Fruit fly (Drosophila melanogaster): ENCODE measurements around the gene Syn.

DNA sequence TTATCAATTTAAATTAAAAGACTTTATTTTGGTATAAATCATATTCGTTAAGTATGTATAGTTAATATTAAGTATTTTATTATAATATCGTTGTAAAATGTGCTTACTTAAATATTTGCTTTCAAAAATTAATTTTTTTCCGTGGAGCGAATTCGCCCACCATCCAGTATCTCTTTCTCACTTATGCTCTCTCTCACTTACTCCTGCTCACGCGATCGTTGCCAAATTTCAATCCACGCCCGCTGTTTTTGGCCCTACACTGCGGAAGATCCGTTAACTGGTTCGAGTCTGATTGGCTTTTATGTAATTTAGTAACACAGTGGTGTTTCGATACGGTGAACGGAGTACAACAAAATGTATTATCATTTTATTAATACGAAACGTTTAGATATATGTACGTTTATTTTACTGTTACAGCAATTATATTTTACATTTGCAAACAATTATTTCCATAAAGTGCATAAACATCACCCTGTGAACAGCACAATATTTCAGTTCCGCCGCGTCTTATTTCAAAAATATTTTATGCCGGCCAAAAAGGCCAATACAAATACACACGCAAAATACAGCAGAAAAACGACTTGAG lies 75.2 kb downstream of the Syn start:
- no peak for TF ChIP-seq CG13204 (GFP tag; optimal IDR thresholded peaks at IDR 0.05)
- TF ChIP-seq CG32121 (GFP tag; IDR thresholded peaks at IDR 0.05), result peak; percentile 77; the same call in 1 of the 2 replicates
- TF ChIP-seq CG8301 (tag; optimal IDR thresholded peaks at IDR 0.05), result peak; percentile 13
- no peak for TF ChIP-seq CG10348 (GFP tag; IDR thresholded peaks at IDR 0.05)
- no peak for TF ChIP-seq EcR (GFP tag; optimal IDR thresholded peaks at IDR 0.05)
- peak; percentile 51 for TF ChIP-seq CG14655 (GFP tag; optimal IDR thresholded peaks at IDR 0.05)
- peak; percentile 34 for TF ChIP-seq Pif1A (GFP tag; optimal IDR thresholded peaks at IDR 0.05)
- peak; percentile 46 for TF ChIP-seq CG4496 (GFP tag; IDR thresholded peaks at IDR 0.05)
